Fruit fly (Drosophila melanogaster): Measurements from ENCODE around the gene SNCF.

Gene SNCF

dm6 chr3L:13378202-13378601 lies at the start of gene SNCF:
Gene SNCF (plus strand): TSS chr3L:13378583.
- no peak for TF ChIP-seq CG6254 (GFP tag; optimal IDR thresholded peaks at IDR 0.05)
- TF ChIP-seq ems (GFP tag; optimal IDR thresholded peaks at IDR 0.05): no peak
- no peak for TF ChIP-seq dati (GFP tag; IDR thresholded peaks at IDR 0.05)
- peak; percentile 49 for TF ChIP-seq CG15479 (GFP tag; optimal IDR thresholded peaks at IDR 0.05)
- TF ChIP-seq CG9932 (GFP tag; IDR thresholded peaks at IDR 0.05): no peak
- no peak for TF ChIP-seq CG16813 (GFP tag; IDR thresholded peaks at IDR 0.05; ENCODE audit: partially characterized antibody)
- TF ChIP-seq twi (tag; optimal IDR thresholded peaks at IDR 0.05): peak; percentile 54
- no peak for TF ChIP-seq sc (optimal IDR thresholded peaks at IDR 0.05)
- TF ChIP-seq sc (GFP tag; optimal IDR thresholded peaks at IDR 0.05): no peak
- no peak for TF ChIP-seq CG8281 (tag; optimal IDR thresholded peaks at IDR 0.05)
- no peak for TF ChIP-seq Hmr (GFP tag; optimal IDR thresholded peaks at IDR 0.05)
- no peak for TF ChIP-seq CG1602 (GFP tag; optimal IDR thresholded peaks at IDR 0.05)
- TF ChIP-seq Fer3 (tag; optimal IDR thresholded peaks at IDR 0.05): no peak
- no peak for TF ChIP-seq gfzf (GFP tag; optimal IDR thresholded peaks at IDR 0.05)
- no peak for TF ChIP-seq CG2129 (GFP tag; IDR thresholded peaks at IDR 0.05; ENCODE audit: partially characterized antibody)
- no peak for TF ChIP-seq Oli (tag; optimal IDR thresholded peaks at IDR 0.05)
- TF ChIP-seq Xbp1 (GFP tag; optimal IDR thresholded peaks at IDR 0.05): no peak
- TF ChIP-seq CG16815 (GFP tag; optimal IDR thresholded peaks at IDR 0.05): no peak
- TF ChIP-seq CG15011 (GFP tag; optimal IDR thresholded peaks at IDR 0.05): no peak
- no peak for TF ChIP-seq CG5953 (GFP tag; IDR thresholded peaks at IDR 0.05)
- TF ChIP-seq zen (tag; optimal IDR thresholded peaks at IDR 0.05): peak; percentile 98
- no peak for TF ChIP-seq sr (GFP tag; IDR thresholded peaks at IDR 0.05)
- no peak for TF ChIP-seq ewg (GFP tag; optimal IDR thresholded peaks at IDR 0.05)
- TF ChIP-seq CG18011 (GFP tag; optimal IDR thresholded peaks at IDR 0.05): no peak
- TF ChIP-seq dan (GFP tag; IDR thresholded peaks at IDR 0.05): no peak
- TF ChIP-seq h (optimal IDR thresholded peaks at IDR 0.05): no peak
- TF ChIP-seq CG10543 (GFP tag; optimal IDR thresholded peaks at IDR 0.05): no peak
- no peak for TF ChIP-seq CG10565 (GFP tag; optimal IDR thresholded peaks at IDR 0.05)
- no peak for TF ChIP-seq CG4424 (GFP tag; optimal IDR thresholded peaks at IDR 0.05)
- TF ChIP-seq CG7271 (tag; optimal IDR thresholded peaks at IDR 0.05): peak; percentile 70
- no peak for TF ChIP-seq Rfx (GFP tag; IDR thresholded peaks at IDR 0.05)
- TF ChIP-seq Hand (GFP tag; optimal IDR thresholded peaks at IDR 0.05): no peak
- no peak for TF ChIP-seq D (optimal IDR thresholded peaks at IDR 0.05)
- no peak for TF ChIP-seq D (GFP tag; optimal IDR thresholded peaks at IDR 0.05)
- peak in 1 of 2 experiments; percentile 87 for TF ChIP-seq tll (GFP tag; optimal IDR thresholded peaks at IDR 0.05)
- TF ChIP-seq cad (GFP tag; optimal IDR thresholded peaks at IDR 0.05): peak; percentile 99
- no peak for TF ChIP-seq CG4820 (GFP tag; optimal IDR thresholded peaks at IDR 0.05)
- TF ChIP-seq sd (tag; optimal IDR thresholded peaks at IDR 0.05): no peak
- no peak for TF ChIP-seq CG1832 (GFP tag; optimal IDR thresholded peaks at IDR 0.05)

- TF ChIP-seq dmrt99B (tag; optimal IDR thresholded peaks at IDR 0.05): no peak
- no peak for TF ChIP-seq zf30C (GFP tag; optimal IDR thresholded peaks at IDR 0.05)
- no peak for TF ChIP-seq CG12155 (GFP tag; optimal IDR thresholded peaks at IDR 0.05)
- no peak for TF ChIP-seq HHEX (GFP tag; optimal IDR thresholded peaks at IDR 0.05)
- no peak for TF ChIP-seq Gsc (GFP tag; IDR thresholded peaks at IDR 0.05)
- no peak for TF ChIP-seq hkb (optimal IDR thresholded peaks at IDR 0.05)
- no peak for TF ChIP-seq hkb (GFP tag; IDR thresholded peaks at IDR 0.05)
- no peak for TF ChIP-seq Elba2 (GFP tag; optimal IDR thresholded peaks at IDR 0.05)
- no peak for TF ChIP-seq Fer2 (tag; optimal IDR thresholded peaks at IDR 0.05)
- TF ChIP-seq CG34376 (GFP tag; optimal IDR thresholded peaks at IDR 0.05): no peak
- TF ChIP-seq dimm (GFP tag; IDR thresholded peaks at IDR 0.05): no peak
Observed at dm6 chr3L:13328835-13329234, 49.5 kb upstream of the SNCF start, which contains the start of gene CG14113. Gene CG14113 (plus strand): TSS chr3L:13329135.
